Fruit fly (Drosophila melanogaster): ENCODE results near the gene CG34334.

dm6 chrX:22917886-22918285 is 45.3 kb downstream of the CG34334 start:
- TF ChIP-seq CG8478 (optimal IDR thresholded peaks at IDR 0.05) = no peak
- TF ChIP-seq CTCF (optimal IDR thresholded peaks at IDR 0.05) = no peak

Data from S2 (cell line).